Fruit fly (Drosophila melanogaster) whole organism, embryonic: Measurements from ENCODE around the gene CG31473.

Experiments
- Atf3 ChIP-seq: fragments of 200-800 bp; sonication (Bioruptor generic); optimal IDR thresholded peaks from 3 replicates; lab custom pipeline; 2016; ENCODE audit warnings: missing biosample characterization, missing genetic modification characterization
- CG11247 ChIP-seq: fragments of 200-800 bp; sonication (Bioruptor generic); IDR thresholded peaks from 2 replicates; pipeline ENCODE4 v1.3.6; 2022; ENCODE audit warnings: missing biosample characterization, missing genetic modification characterization
- CG14860 ChIP-seq: fragments of 200-800 bp; sonication (Bioruptor generic); IDR thresholded peaks from 3 replicates; pipeline ENCODE4 v1.3.6; 2022; ENCODE audit warnings: missing biosample characterization, missing genetic modification characterization; ENCODE audit not compliant: partially characterized antibody
- CG15479 ChIP-seq: fragments of 200-800 bp; sonication (Bioruptor generic); optimal IDR thresholded peaks from 3 replicates; lab custom pipeline; 2019; ENCODE audit warnings: missing biosample characterization, mild to moderate bottlenecking, missing genetic modification characterization, moderate library complexity
- CG15601 ChIP-seq: fragments of 200-800 bp; sonication (Bioruptor generic); optimal IDR thresholded peaks from 3 replicates; lab custom pipeline; 2019; ENCODE audit warnings: missing biosample characterization, mild to moderate bottlenecking, missing genetic modification characterization, moderate library complexity
- CG17328 ChIP-seq: fragments of 200-800 bp; sonication (Bioruptor generic); IDR thresholded peaks from 2 replicates; pipeline ENCODE4 v1.3.6; 2022; ENCODE audit warnings: missing biosample characterization, missing genetic modification characterization
- CG18619 ChIP-seq: fragments of 200-800 bp; sonication (Bioruptor generic); optimal IDR thresholded peaks from 3 replicates; lab custom pipeline; 2017; ENCODE audit warnings: missing biosample characterization, mild to moderate bottlenecking, missing genetic modification characterization
- CG2202 ChIP-seq: fragments of 200-800 bp; sonication (Bioruptor generic); optimal IDR thresholded peaks from 2 replicates; lab custom pipeline; 2018; ENCODE audit warnings: missing biosample characterization, mild to moderate bottlenecking, missing genetic modification characterization
- CG43689 ChIP-seq: fragments of 200-800 bp; sonication (Bioruptor generic); IDR thresholded peaks from 2 replicates; pipeline ENCODE4 v1.3.6; 2022; ENCODE audit warnings: missing biosample characterization, missing genetic modification characterization
- CG4404 ChIP-seq: fragments of 200-800 bp; sonication (Bioruptor generic); IDR thresholded peaks from 2 replicates; pipeline ENCODE4 v1.3.6; 2022; ENCODE audit warnings: missing biosample characterization, missing genetic modification characterization
- CG5245 ChIP-seq: fragments of 200-800 bp; sonication (Bioruptor generic); optimal IDR thresholded peaks from 3 replicates; lab custom pipeline; 2016; ENCODE audit warnings: missing biosample characterization, missing genetic modification characterization
- CG6254 ChIP-seq: fragments of 200-800 bp; sonication (Bioruptor generic); optimal IDR thresholded peaks from 3 replicates; lab custom pipeline; 2017; ENCODE audit warnings: mild to moderate bottlenecking, missing biosample characterization, missing genetic modification reagents, missing genetic modification characterization
- CG7745 ChIP-seq: fragments of 200-800 bp; sonication (Bioruptor generic); optimal IDR thresholded peaks from 2 replicates; lab custom pipeline; 2018; ENCODE audit warnings: missing biosample characterization, mild to moderate bottlenecking, missing genetic modification characterization, moderate library complexity
- CG9215 ChIP-seq: fragments of 200-800 bp; sonication (Bioruptor generic); IDR thresholded peaks from 2 replicates; pipeline ENCODE4 v1.3.6; 2022; ENCODE audit warnings: missing biosample characterization, missing genetic modification characterization
- CG9437 ChIP-seq: fragments of 200-800 bp; sonication (Bioruptor generic); optimal IDR thresholded peaks from 2 replicates; lab custom pipeline; 2018; ENCODE audit warnings: missing biosample characterization, mild to moderate bottlenecking, missing genetic modification characterization
- CoRest ChIP-seq: fragments of 200-800 bp; sonication (Bioruptor generic); optimal IDR thresholded peaks from 3 replicates; lab custom pipeline; 2018; ENCODE audit warnings: missing biosample characterization, mild to moderate bottlenecking, missing genetic modification characterization, moderate library complexity
- Dbx ChIP-seq: fragments of 200-800 bp; sonication (Bioruptor generic); IDR thresholded peaks from 3 replicates; pipeline ENCODE4 v1.3.6; 2022; ENCODE audit warnings: missing biosample characterization, missing genetic modification characterization
- Deaf1 ChIP-seq: fragments of 200-800 bp; optimal IDR thresholded peaks from 3 replicates; lab custom pipeline; 2019; ENCODE audit warnings: missing biosample characterization, mild to moderate bottlenecking, missing genetic modification characterization, moderate library complexity
- Dek ChIP-seq: fragments of 200-800 bp; sonication (Bioruptor generic); optimal IDR thresholded peaks from 3 replicates; lab custom pipeline; 2019; ENCODE audit warnings: missing biosample characterization, mild to moderate bottlenecking, missing genetic modification characterization, moderate library complexity
- Dref ChIP-seq: fragments of 200-800 bp; sonication (Bioruptor generic); IDR thresholded peaks from 2 replicates; pipeline ENCODE4 v1.3.6; 2022; ENCODE audit warnings: missing biosample characterization, missing genetic modification characterization
- E2f2 ChIP-seq: fragments of 200-800 bp; sonication (Bioruptor generic); IDR thresholded peaks from 2 replicates; pipeline ENCODE4 v1.3.6; 2022; ENCODE audit warnings: missing biosample characterization, missing genetic modification characterization
- HHEX ChIP-seq: fragments of 200-800 bp; sonication (Bioruptor generic); optimal IDR thresholded peaks from 3 replicates; lab custom pipeline; 2017; ENCODE audit warnings: missing biosample characterization, mild to moderate bottlenecking, missing genetic modification characterization, missing genetic modification reagents
- Nf-YA ChIP-seq: fragments of 200-800 bp; sonication (Bioruptor generic); IDR thresholded peaks from 2 replicates; pipeline ENCODE4 v1.3.6; 2022; ENCODE audit warnings: missing biosample characterization, missing genetic modification characterization
- Optix ChIP-seq: fragments of 200-800 bp; sonication (Bioruptor generic); IDR thresholded peaks from 3 replicates; pipeline ENCODE4 v1.3.6; 2022; ENCODE audit warnings: missing biosample characterization, missing genetic modification characterization
- Ravus ChIP-seq: fragments of 200-800 bp; sonication (Bioruptor generic); IDR thresholded peaks from 2 replicates; pipeline ENCODE4 v1.3.6; 2022; ENCODE audit warnings: missing biosample characterization, missing genetic modification characterization
- Scr ChIP-seq: fragments of 200-800 bp; sonication (Bioruptor generic); IDR thresholded peaks from 2 replicates; pipeline ENCODE4 v1.3.6; 2022; ENCODE audit warnings: missing biosample characterization, missing genetic modification characterization; ENCODE audit not compliant: partially characterized antibody
- aop ChIP-seq: fragments of 200-800 bp; sonication (Bioruptor generic); IDR thresholded peaks from 2 replicates; pipeline ENCODE4 v1.3.6; 2022; ENCODE audit warnings: missing biosample characterization, missing genetic modification characterization
- cad ChIP-seq: fragments of >200 bp; optimal IDR thresholded peaks from 2 replicates; lab custom pipeline; 2017; ENCODE audit warnings: missing biosample characterization, missing genetic modification characterization
- dmrt11E ChIP-seq: fragments of 200-800 bp; sonication (Bioruptor generic); optimal IDR thresholded peaks from 3 replicates; lab custom pipeline; 2018; ENCODE audit warnings: missing biosample characterization, mild to moderate bottlenecking, missing genetic modification characterization, moderate library complexity
- esg ChIP-seq: fragments of 200-800 bp; sonication (Bioruptor generic); conservative IDR thresholded peaks from 2 replicates; pipeline ENCODE4 v1.3.6; 2022; ENCODE audit warnings: missing biosample characterization, missing genetic modification characterization
- fu2 ChIP-seq: fragments of 200-800 bp; sonication (Bioruptor generic); optimal IDR thresholded peaks from 2 replicates; lab custom pipeline; 2016; ENCODE audit warnings: missing biosample characterization, missing genetic modification characterization
- ken ChIP-seq: fragments of 200-800 bp; sonication (Bioruptor generic); IDR thresholded peaks from 3 replicates; pipeline ENCODE4 v1.3.6; 2022; ENCODE audit warnings: missing biosample characterization, missing genetic modification characterization
- knrl ChIP-seq: fragments of 200-800 bp; sonication (Bioruptor generic); IDR thresholded peaks from 3 replicates; pipeline ENCODE4 v1.3.6; 2022; ENCODE audit warnings: missing biosample characterization, missing genetic modification characterization; ENCODE audit not compliant: partially characterized antibody
- nau ChIP-seq: fragments of 200-800 bp; sonication (Bioruptor generic); optimal IDR thresholded peaks from 3 replicates; lab custom pipeline; 2017; ENCODE audit warnings: missing biosample characterization, mild to moderate bottlenecking, missing genetic modification characterization, missing genetic modification reagents
- nom ChIP-seq: fragments of 200-800 bp; sonication (Bioruptor generic); optimal IDR thresholded peaks from 2 replicates; lab custom pipeline; 2017; ENCODE audit warnings: missing biosample characterization, missing genetic modification characterization, mild to moderate bottlenecking, moderate library complexity, missing genetic modification reagents
- pan ChIP-seq, 4 experiments: fragments of >200 bp in 3 of 4; fragments of 200-800 bp in 1 of 4; sonication (Bioruptor generic) in 1 of 4; optimal IDR thresholded peaks in 3 of 4; IDR thresholded peaks in 1 of 4; 2 replicates each; pipeline versions ENCODE4 v1.3.6 to Lab custom; 2017 to 2022; ENCODE audit warnings: missing biosample characterization in 2 of 4, missing genetic modification characterization in 2 of 4, mixed read lengths in 1 of 4
- peb ChIP-seq: fragments of 200-800 bp; sonication (Bioruptor generic); IDR thresholded peaks from 2 replicates; pipeline ENCODE4 v1.3.6; 2022; ENCODE audit warnings: missing biosample characterization, missing genetic modification characterization
- pita ChIP-seq: fragments of 200-800 bp; sonication (Bioruptor generic); optimal IDR thresholded peaks from 2 replicates; lab custom pipeline; 2017; ENCODE audit warnings: missing biosample characterization, mild to moderate bottlenecking, missing genetic modification characterization
- ranshi ChIP-seq: fragments of 200-800 bp; sonication (Bioruptor generic); IDR thresholded peaks from 2 replicates; pipeline ENCODE4 v1.3.6; 2022; ENCODE audit warnings: missing biosample characterization, missing genetic modification characterization
- repo ChIP-seq: fragments of 200-800 bp; sonication (Bioruptor generic); optimal IDR thresholded peaks from 2 replicates; lab custom pipeline; 2016; ENCODE audit warnings: missing biosample characterization, missing genetic modification characterization
- sc ChIP-seq, 3 experiments: fragments of >200 bp in 2 of 3; fragments of 200-800 bp in 1 of 3; sonication (Bioruptor generic) in 1 of 3; optimal IDR thresholded peaks; 2 replicates in 2 of 3; 3 replicates in 1 of 3; lab custom pipeline; 2017; ENCODE audit warnings: mild to moderate bottlenecking in 1 of 3, missing biosample characterization in 1 of 3, missing genetic modification characterization in 1 of 3, missing genetic modification reagents in 1 of 3
- sens-2 ChIP-seq: fragments of 200-800 bp; sonication (Bioruptor generic); IDR thresholded peaks from 2 replicates; pipeline ENCODE4 v1.3.6; 2022; ENCODE audit warnings: missing biosample characterization, missing genetic modification characterization
- sim ChIP-seq: fragments of 200-800 bp; sonication (Bioruptor generic); IDR thresholded peaks from 2 replicates; pipeline ENCODE4 v1.3.6; 2022; ENCODE audit warnings: missing biosample characterization, missing genetic modification characterization
- sqz ChIP-seq: fragments of 200-800 bp; sonication (Bioruptor generic); optimal IDR thresholded peaks from 3 replicates; lab custom pipeline; 2018; ENCODE audit warnings: missing biosample characterization, mild to moderate bottlenecking, missing genetic modification characterization
- tll ChIP-seq, 2 experiments: fragments of 200-800 bp in 1 of 2; fragments of >200 bp in 1 of 2; sonication (Bioruptor generic) in 1 of 2; optimal IDR thresholded peaks; 2 replicates each; lab custom pipeline; 2017 to 2019; ENCODE audit warnings: missing biosample characterization in 2 of 2, missing genetic modification characterization in 2 of 2, mild to moderate bottlenecking in 1 of 2, moderate library complexity in 1 of 2
- vvl ChIP-seq: fragments of 200-800 bp; sonication (Bioruptor generic); IDR thresholded peaks from 2 replicates; pipeline ENCODE4 v1.3.6; 2022; ENCODE audit warnings: missing biosample characterization, missing genetic modification characterization

CG31473 gene

DNA sequence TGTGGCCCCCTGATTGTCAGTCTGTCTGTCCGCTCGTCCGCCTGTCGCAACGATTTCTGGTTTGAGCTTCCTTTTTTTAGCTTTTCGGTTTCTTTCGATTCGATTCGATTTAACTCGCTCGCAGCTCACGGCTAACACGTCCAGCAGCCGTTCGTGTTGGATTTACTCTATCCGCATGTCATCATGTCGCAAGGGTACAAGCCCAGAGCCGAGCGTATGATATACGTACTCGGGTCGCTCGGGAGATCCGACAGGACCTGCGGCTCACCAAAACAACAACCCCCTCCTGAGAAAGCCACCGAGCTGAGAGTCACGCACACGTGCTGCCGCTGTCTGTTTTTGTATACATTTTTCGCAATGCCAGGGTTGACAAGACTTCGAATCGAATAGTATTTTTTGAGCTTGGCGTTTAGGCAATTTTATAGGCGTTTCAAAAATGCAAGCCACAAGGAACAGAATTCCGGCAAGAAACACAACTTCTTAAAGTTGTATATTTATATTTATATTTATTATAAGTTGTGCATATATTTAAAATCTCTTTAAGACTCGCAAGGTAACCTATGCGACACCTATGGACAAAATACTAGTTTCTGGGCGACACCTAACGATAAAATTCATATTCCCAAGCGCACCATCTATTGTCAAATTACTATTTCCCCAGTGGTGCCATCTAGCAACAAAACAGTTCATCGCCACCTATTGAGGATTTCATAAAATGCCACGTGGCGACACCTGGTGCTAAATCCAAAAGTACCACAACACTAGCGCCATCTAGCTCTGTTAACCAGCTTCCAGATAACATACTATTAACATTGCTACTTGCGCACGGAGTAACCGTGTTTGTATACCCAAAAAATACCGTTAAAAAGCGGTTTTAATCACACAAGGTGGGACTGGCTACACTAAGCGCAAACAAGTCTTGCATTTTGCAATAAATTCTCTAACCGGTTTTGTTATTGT, 1.7 kb upstream of the CG31473 start, which contains the start of the genes CG2993 and sgll (continued):
- TF ChIP-seq Optix (GFP tag; lab: Robert Waterston, UW) (peak; percentile 93), dmrt11E (peak; percentile 87), CG15601 (tag; lab: Kevin White, UChicago) (no peak), Dek (tag; lab: Kevin White, UChicago) (peak; percentile 84), knrl (GFP tag; lab: Robert Waterston, UW) (peak; percentile 46; the same call in 1 of the 3 replicates), aop (GFP tag; lab: Robert Waterston, UW) (peak; percentile 38; the same call in 1 of the 2 replicates), CG14860 (no peak), CG4404 (GFP tag; lab: Robert Waterston, UW) (peak; percentile 81), CG5245 (GFP tag; lab: Kevin White, UChicago) (peak; percentile 98), pan (optimal IDR thresholded peaks at IDR 0.05; lab: Kevin White, UChicago) (no peak), pan (GFP tag; optimal IDR thresholded peaks at IDR 0.05 in 1 of 2, IDR thresholded peaks at IDR 0.05 in 1 of 2) (peak in 1 of 2 experiments; percentile 91), Dref (GFP tag; lab: Robert Waterston, UW) (peak; percentile 32; the same call in 1 of the 2 replicates), esg (peak; percentile 71), ranshi (GFP tag; lab: Robert Waterston, UW) (peak; percentile 90; the same call in 1 of the 2 replicates), Atf3 (peak; percentile 91), sens-2 (GFP tag; lab: Robert Waterston, UW) (peak; percentile 85), ken (GFP tag; lab: Robert Waterston, UW) (peak; percentile 96), CG17328 (peak; percentile 92), Ravus (GFP tag; lab: Robert Waterston, UW) (peak; percentile 74), tll (GFP tag; optimal IDR thresholded peaks at IDR 0.05; lab: Kevin White, UChicago) (no peak), repo (peak; percentile 85), Scr (no peak), CG11247 (GFP tag; lab: Robert Waterston, UW) (peak; percentile 98), CG2202 (tag; lab: Kevin White, UChicago) (peak; percentile 68), Deaf1 (tag; lab: Kevin White, UChicago) (peak; percentile 96), CG18619 (peak; percentile 86), CG9215 (peak; percentile 86), sim (GFP tag; lab: Robert Waterston, UW) (peak; percentile 44; the same call in 1 of the 2 replicates), CG15479 (GFP tag; lab: Kevin White, UChicago) (no peak), Nf-YA (GFP tag; lab: Robert Waterston, UW) (peak; percentile 59; the same call in 1 of the 2 replicates), nom (GFP tag; lab: Kevin White, UChicago) (no peak), E2f2 (GFP tag; lab: Robert Waterston, UW) (peak; percentile 60), CG9437 (peak; percentile 51), cad (GFP tag; lab: Kevin White, UChicago) (no peak), nau (no peak), sc (optimal IDR thresholded peaks at IDR 0.05; lab: Kevin White, UChicago) (no peak), sc (GFP tag; optimal IDR thresholded peaks at IDR 0.05; lab: Kevin White, UChicago) (peak; percentile 85), HHEX (GFP tag; lab: Kevin White, UChicago) (peak; percentile 79), vvl (GFP tag; lab: Robert Waterston, UW) (peak; percentile 95), fu2 (peak; percentile 83), peb (GFP tag; lab: Robert Waterston, UW) (peak; percentile 85), CG7745 (tag; lab: Kevin White, UChicago) (no peak), Dbx (peak; percentile 96), CG6254 (GFP tag; lab: Kevin White, UChicago) (peak; percentile 6), CoRest (tag; lab: Kevin White, UChicago) (peak; percentile 88), sqz (GFP tag; lab: Kevin White, UChicago) (no peak), pita (GFP tag; lab: Kevin White, UChicago) (peak; percentile 69), CG43689 (peak; percentile 77)
